Fruit fly (Drosophila melanogaster) whole organism, adult: ENCODE data around the gene CG33510.

Experiments used
- CG11617 ChIP-seq: fragments of 200-800 bp; sonication (Bioruptor generic); optimal IDR thresholded peaks from 2 replicates; lab custom pipeline; 2017; ENCODE audit warnings: mild to moderate bottlenecking, missing biosample characterization, missing genetic modification reagents, missing genetic modification characterization
- CG12768 ChIP-seq: fragments of 200-800 bp; sonication (Bioruptor generic); optimal IDR thresholded peaks from 2 replicates; lab custom pipeline; 2017; ENCODE audit warnings: missing biosample characterization, missing genetic modification characterization, mild to moderate bottlenecking, moderate library complexity, missing genetic modification reagents
- CG14711 ChIP-seq: fragments of 200-800 bp; sonication (Bioruptor generic); optimal IDR thresholded peaks from 2 replicates; lab custom pipeline; 2018; ENCODE audit warnings: missing biosample characterization, mild to moderate bottlenecking, missing genetic modification characterization, moderate library complexity
- CG1620 ChIP-seq: fragments of 200-800 bp; sonication (Bioruptor generic); optimal IDR thresholded peaks from 2 replicates; lab custom pipeline; 2016; ENCODE audit warnings: missing biosample characterization, missing genetic modification characterization
- CG33017 ChIP-seq: fragments of 200-800 bp; sonication (Bioruptor generic); optimal IDR thresholded peaks from 2 replicates; lab custom pipeline; 2018; ENCODE audit warnings: missing biosample characterization, mild to moderate bottlenecking, missing genetic modification characterization, moderate library complexity
- CG5204 ChIP-seq: fragments of 200-800 bp; sonication (Bioruptor generic); optimal IDR thresholded peaks from 2 replicates; lab custom pipeline; 2016; ENCODE audit warnings: missing biosample characterization, missing genetic modification characterization
- CG7045 ChIP-seq: fragments of 200-800 bp; sonication (Bioruptor generic); optimal IDR thresholded peaks from 2 replicates; lab custom pipeline; 2017; ENCODE audit warnings: missing biosample characterization, mild to moderate bottlenecking, missing genetic modification characterization
- CG7101 ChIP-seq: fragments of 200-800 bp; sonication (Bioruptor generic); optimal IDR thresholded peaks from 2 replicates; lab custom pipeline; 2018; ENCODE audit warnings: missing biosample characterization, mild to moderate bottlenecking, missing genetic modification characterization, moderate library complexity
- Clk ChIP-seq: fragments of 200-800 bp; sonication (Bioruptor generic); optimal IDR thresholded peaks from 2 replicates; lab custom pipeline; 2017; ENCODE audit warnings: missing biosample characterization, missing genetic modification characterization
- Crg-1 ChIP-seq: fragments of 200-800 bp; sonication (Bioruptor generic); optimal IDR thresholded peaks from 2 replicates; lab custom pipeline; 2016; ENCODE audit warnings: missing biosample characterization, missing genetic modification characterization
- Hr96 ChIP-seq: fragments of 200-800 bp; sonication (Bioruptor generic); optimal IDR thresholded peaks from 2 replicates; lab custom pipeline; 2016; ENCODE audit warnings: missing biosample characterization, missing genetic modification characterization
- Mnt ChIP-seq: fragments of 200-800 bp; sonication (Bioruptor generic); optimal IDR thresholded peaks from 2 replicates; lab custom pipeline; 2016; ENCODE audit warnings: missing biosample characterization, mild to moderate bottlenecking, missing genetic modification characterization
- bab1 ChIP-seq: fragments of 200-800 bp; sonication (Bioruptor generic); optimal IDR thresholded peaks from 3 replicates; lab custom pipeline; 2019; ENCODE audit warnings: missing biosample characterization, mild to moderate bottlenecking, missing genetic modification characterization, moderate library complexity
- cic ChIP-seq: fragments of 200-800 bp; sonication (Bioruptor generic); optimal IDR thresholded peaks from 2 replicates; lab custom pipeline; 2017; ENCODE audit warnings: missing biosample characterization, mild to moderate bottlenecking, missing genetic modification characterization, moderate library complexity
- cnc ChIP-seq, 2 experiments: fragments of >200 bp; optimal IDR thresholded peaks; 2 replicates each; lab custom pipeline; 2017
- kay ChIP-seq: fragments of 200-800 bp; sonication (Bioruptor generic); peaks from one replicate; lab custom pipeline; 2016; ENCODE audit warnings: missing biosample characterization, missing genetic modification characterization, borderline replicate concordance
- ovo ChIP-seq: fragments of 200-800 bp; sonication (Bioruptor generic); optimal IDR thresholded peaks from 2 replicates; lab custom pipeline; 2016; ENCODE audit warnings: missing biosample characterization, missing genetic modification characterization
- pad ChIP-seq: fragments of 200-800 bp; sonication (Bioruptor generic); optimal IDR thresholded peaks from 3 replicates; lab custom pipeline; 2017; ENCODE audit warnings: missing biosample characterization, missing genetic modification characterization, mild to moderate bottlenecking, moderate library complexity, missing genetic modification reagents
- tj ChIP-seq: fragments of 200-800 bp; sonication (Bioruptor generic); optimal IDR thresholded peaks from 3 replicates; lab custom pipeline; 2017; ENCODE audit warnings: missing biosample characterization, mild to moderate bottlenecking, missing genetic modification characterization, moderate library complexity
- toe ChIP-seq: fragments of 200-800 bp; sonication (Bioruptor generic); optimal IDR thresholded peaks from 2 replicates; lab custom pipeline; 2016; ENCODE audit warnings: missing biosample characterization, missing genetic modification characterization

CG33510 gene

dm6 chr2L:21104326-21104725 is 20.2 kb upstream of the CG33510 start, which contains the start of the genes CG46307 and Nhe2:
Gene CG46307 (plus strand): TSS chr2L:21104568.
Gene Nhe2 (plus strand): TSS chr2L:21104568.
- TF ChIP-seq CG12768 (GFP tag; lab: Kevin White, UChicago) (no peak), Crg-1 (GFP tag; lab: Kevin White, UChicago) (no peak), bab1 (GFP tag; lab: Kevin White, UChicago) (no peak), Clk (GFP tag; lab: Kevin White, UChicago) (no peak), CG5204 (GFP tag; lab: Kevin White, UChicago) (no peak), CG7101 (tag; lab: Kevin White, UChicago) (no peak)

- TF ChIP-seq CG1620 (GFP tag; lab: Kevin White, UChicago) (no peak), CG11617 (GFP tag; lab: Kevin White, UChicago) (peak; percentile 17), Mnt (GFP tag; lab: Kevin White, UChicago) (peak; percentile 99), CG7101 (tag; lab: Kevin White, UChicago) (peak; percentile 10), bab1 (GFP tag; lab: Kevin White, UChicago) (no peak), CG5204 (GFP tag; lab: Kevin White, UChicago) (peak; percentile 33), toe (no peak)
These were observed 18.4 kb upstream of the CG33510 start, which contains the start of gene CG9257 for dm6 chr2L:21102399-21103108. Gene CG9257 (plus strand): TSS chr2L:21102743.

dm6 chr2L:21097850-21098249 is 13.7 kb upstream of the CG33510 start:
- TF ChIP-seq toe (no peak), CG7101 (tag; lab: Kevin White, UChicago) (no peak), cic (GFP tag; lab: Kevin White, UChicago) (no peak), tj (GFP tag; lab: Kevin White, UChicago) (no peak)

dm6 chr2L:21096448-21096994 is 12.4 kb upstream of the CG33510 start, which contains the start of gene CG34136:
Gene CG34136 (plus strand): TSS chr2L:21096922.
- no peak for TF ChIP-seq cic (GFP tag; lab: Kevin White, UChicago)
- no peak for TF ChIP-seq CG11617 (GFP tag; lab: Kevin White, UChicago)
- TF ChIP-seq CG7045 (GFP tag; lab: Kevin White, UChicago) = no peak
- TF ChIP-seq Crg-1 (GFP tag; lab: Kevin White, UChicago) = no peak
- no peak for TF ChIP-seq CG14711 (tag; lab: Kevin White, UChicago)
- TF ChIP-seq bab1 (GFP tag; lab: Kevin White, UChicago) = peak; percentile 5
- TF ChIP-seq pad = peak; percentile 36
- TF ChIP-seq CG33017 (tag; lab: Kevin White, UChicago) = no peak
- TF ChIP-seq cnc (optimal IDR thresholded peaks at IDR 0.05; lab: Kevin White, UChicago) = no peak
- TF ChIP-seq Hr96 (GFP tag; lab: Kevin White, UChicago) = peak; percentile 16
- no peak for TF ChIP-seq CG7101 (tag; lab: Kevin White, UChicago)
- TF ChIP-seq CG12768 (GFP tag; lab: Kevin White, UChicago) = peak; percentile 8
- no peak for TF ChIP-seq Clk (GFP tag; lab: Kevin White, UChicago)
- TF ChIP-seq tj (GFP tag; lab: Kevin White, UChicago) = peak; percentile 4
- TF ChIP-seq ovo (GFP tag; lab: Kevin White, UChicago) = peak; percentile 44
- peak; percentile 15 for TF ChIP-seq CG5204 (GFP tag; lab: Kevin White, UChicago)
- TF ChIP-seq toe = peak; percentile 17
- peak; percentile 35 for TF ChIP-seq Mnt (GFP tag; lab: Kevin White, UChicago)
- TF ChIP-seq kay = no peak
- TF ChIP-seq CG1620 (GFP tag; lab: Kevin White, UChicago) = no peak

- TF ChIP-seq toe (no peak), Hr96 (GFP tag; lab: Kevin White, UChicago) (no peak), CG12768 (GFP tag; lab: Kevin White, UChicago) (no peak), cic (GFP tag; lab: Kevin White, UChicago) (no peak), CG11617 (GFP tag; lab: Kevin White, UChicago) (no peak), Mnt (GFP tag; lab: Kevin White, UChicago) (no peak), pad (no peak), tj (GFP tag; lab: Kevin White, UChicago) (no peak), CG7101 (tag; lab: Kevin White, UChicago) (no peak), bab1 (GFP tag; lab: Kevin White, UChicago) (no peak), CG14711 (tag; lab: Kevin White, UChicago) (no peak), Clk (GFP tag; lab: Kevin White, UChicago) (no peak), CG1620 (GFP tag; lab: Kevin White, UChicago) (no peak), cnc (optimal IDR thresholded peaks at IDR 0.05; lab: Kevin White, UChicago) (no peak), Crg-1 (GFP tag; lab: Kevin White, UChicago) (no peak), CG5204 (GFP tag; lab: Kevin White, UChicago) (no peak), CG33017 (tag; lab: Kevin White, UChicago) (no peak), ovo (GFP tag; lab: Kevin White, UChicago) (no peak)
These were observed 6.8 kb upstream of the CG33510 start, which contains the start of gene CG14397 for dm6 chr2L:21090958-21091357. Gene CG14397 (plus strand): TSS chr2L:21091227.

- TF ChIP-seq Clk (GFP tag; lab: Kevin White, UChicago) = no peak
- TF ChIP-seq Mnt (GFP tag; lab: Kevin White, UChicago) = no peak
- TF ChIP-seq kay = no peak
- no peak for TF ChIP-seq cic (GFP tag; lab: Kevin White, UChicago)
- no peak for TF ChIP-seq CG7101 (tag; lab: Kevin White, UChicago)
- TF ChIP-seq bab1 (GFP tag; lab: Kevin White, UChicago) = no peak
- TF ChIP-seq CG7045 (GFP tag; lab: Kevin White, UChicago) = no peak
- no peak for TF ChIP-seq CG5204 (GFP tag; lab: Kevin White, UChicago)
- TF ChIP-seq Crg-1 (GFP tag; lab: Kevin White, UChicago) = no peak
- no peak for TF ChIP-seq Hr96 (GFP tag; lab: Kevin White, UChicago)
- no peak for TF ChIP-seq CG1620 (GFP tag; lab: Kevin White, UChicago)
These were observed 4.9 kb upstream of the CG33510 start, which contains the start of gene CG9259 for dm6 chr2L:21089075-21089474. Gene CG9259 (plus strand): TSS chr2L:21089375.
